Worm (Caenorhabditis elegans): ENCODE measurements around the gene T04F3.5.

ce11 chrV:11773420-11773819 lies 12.9 kb downstream of the T04F3.5 start, which contains the start of gene bus-18:
- TF ChIP-seq T22C8.4 (GFP tag; IDR thresholded peaks at IDR 0.05): no peak
- no peak for TF ChIP-seq med-1 (GFP tag; optimal IDR thresholded peaks at IDR 0.05; ENCODE audit: insufficient read depth)
- no peak for TF ChIP-seq flt-1 (GFP tag; IDR thresholded peaks at IDR 0.05)

Measured in whole organism, midembryonic.